Worm (Caenorhabditis elegans): Measurements from ENCODE around the gene aptf-2.

The aptf-2 gene

DNA sequence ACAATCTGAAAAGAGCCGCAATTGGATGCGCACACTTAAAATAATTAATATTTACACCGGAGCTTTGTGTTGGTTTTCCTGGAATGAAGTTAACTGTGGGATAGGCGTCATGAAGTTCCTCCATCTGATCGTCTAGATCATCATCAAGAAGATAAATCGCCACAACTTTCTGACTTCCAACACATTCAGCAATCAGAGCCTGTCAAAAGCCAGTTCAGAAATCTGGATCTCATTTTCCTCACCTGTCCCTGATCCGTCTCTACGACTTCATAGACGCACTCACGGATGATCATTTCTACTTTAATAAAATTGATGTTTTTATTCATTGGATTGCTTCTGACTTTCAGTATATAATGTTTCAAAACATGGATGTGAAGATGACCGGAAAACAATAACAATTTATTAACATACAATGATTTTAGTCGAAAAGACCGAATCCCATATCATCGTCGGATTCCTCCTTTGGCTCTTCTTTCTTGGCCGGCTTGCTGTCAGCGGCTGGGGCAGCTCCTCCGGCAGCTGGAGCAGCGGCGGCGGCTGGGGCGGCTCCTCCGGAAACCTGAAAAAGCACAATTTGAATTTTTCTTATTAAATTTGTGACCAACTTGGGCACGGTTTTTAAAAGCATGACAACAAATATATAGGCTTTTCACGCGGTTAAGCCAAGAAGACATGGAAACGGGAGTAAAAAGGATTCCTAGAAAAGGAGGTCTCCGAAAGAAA lies 46.6 kb downstream of the aptf-2 start, which contains the start of gene agt-1:
agt-1 (minus strand) TSS at position 293 of the 723 bp plus-strand sequence.
- no peak for TF ChIP-seq Y75B8A.6 (GFP tag; IDR thresholded peaks at IDR 0.05)
- TF ChIP-seq sdz-12 (GFP tag; optimal IDR thresholded peaks at IDR 0.05), result no peak
- no peak for TF ChIP-seq hlh-30 (tag; optimal IDR thresholded peaks at IDR 0.05; ENCODE audit: insufficient read depth)
- TF ChIP-seq aly-2 (tag; optimal IDR thresholded peaks at IDR 0.05), result no peak
- no peak for TF ChIP-seq fos-1 (tag; optimal IDR thresholded peaks at IDR 0.05)
- no peak for TF ChIP-seq T20F7.1 (GFP tag; optimal IDR thresholded peaks at IDR 0.05)
- TF ChIP-seq ZK337.2 (GFP tag; IDR thresholded peaks at IDR 0.05), result no peak
- TF ChIP-seq set-16 (GFP tag; IDR thresholded peaks at IDR 0.05), result peak; percentile 95
- peak; percentile 4 for TF ChIP-seq nhr-102 (tag; optimal IDR thresholded peaks at IDR 0.05)
- TF ChIP-seq Y48G9A.11 (GFP tag; IDR thresholded peaks at IDR 0.05), result 0 out of 2 replicates have a peak, but pooled peaks have one; percentile 17
- no peak for TF ChIP-seq unc-62 (GFP tag; optimal IDR thresholded peaks at IDR 0.05 in 1 of 2)
- no peak for TF ChIP-seq unc-62 (tag; optimal IDR thresholded peaks at IDR 0.05)
- no peak for TF ChIP-seq lin-29 (GFP tag; IDR thresholded peaks at IDR 0.05)
- no peak for TF ChIP-seq nhr-111 (GFP tag; optimal IDR thresholded peaks at IDR 0.05)
- no peak for TF ChIP-seq hlh-11 (tag; optimal IDR thresholded peaks at IDR 0.05)
- TF ChIP-seq saeg-2 (GFP tag; IDR thresholded peaks at IDR 0.05), result no peak
- TF ChIP-seq daf-19 (GFP tag; conservative IDR thresholded peaks at IDR 0.05), result no peak
- TF ChIP-seq nhr-6 (tag; optimal IDR thresholded peaks at IDR 0.05), result no peak
- no peak for TF ChIP-seq nhr-28 (tag; optimal IDR thresholded peaks at IDR 0.05)
- TF ChIP-seq daf-16 (GFP tag; optimal IDR thresholded peaks at IDR 0.05), result no peak
- no peak for TF ChIP-seq daf-16 (tag; optimal IDR thresholded peaks at IDR 0.05)
- TF ChIP-seq ama-1 (optimal IDR thresholded peaks at IDR 0.05), result no peak
- TF ChIP-seq F49E8.2 (tag; optimal IDR thresholded peaks at IDR 0.05; ENCODE audit: borderline replicate concordance), result peak; percentile 38
- no peak for TF ChIP-seq F44E2.7 (GFP tag; IDR thresholded peaks at IDR 0.05)
- TF ChIP-seq R02D3.7 (tag; optimal IDR thresholded peaks at IDR 0.05), result no peak
- TF ChIP-seq nhr-25 (tag; optimal IDR thresholded peaks at IDR 0.05; ENCODE audit: borderline replicate concordance, insufficient read depth), result no peak
- no peak for TF ChIP-seq php-3 (GFP tag; IDR thresholded peaks at IDR 0.05)
- TF ChIP-seq Y5F2A.4 (GFP tag; optimal IDR thresholded peaks at IDR 0.05), result no peak
- no peak for TF ChIP-seq lin-1 (GFP tag; IDR thresholded peaks at IDR 0.05)
- TF ChIP-seq aha-1 (tag), result peak; percentile 28
- TF ChIP-seq zfp-2 (tag; optimal IDR thresholded peaks at IDR 0.05), result no peak
- TF ChIP-seq ctbp-1 (GFP tag; IDR thresholded peaks at IDR 0.05), result 0 out of 2 replicates have a peak, but pooled peaks have one; percentile 47
- peak; percentile 50; the same call in 1 of the 2 replicates for TF ChIP-seq arid-1 (GFP tag; conservative IDR thresholded peaks at IDR 0.05)
- TF ChIP-seq lim-7 (GFP tag; IDR thresholded peaks at IDR 0.05), result no peak
- TF ChIP-seq pqm-1 (tag; optimal IDR thresholded peaks at IDR 0.05), result no peak
- TF ChIP-seq zag-1 (tag; optimal IDR thresholded peaks at IDR 0.05), result no peak
- no peak for TF ChIP-seq egl-27 (tag; optimal IDR thresholded peaks at IDR 0.05)
- TF ChIP-seq lir-3 (tag; optimal IDR thresholded peaks at IDR 0.05), result no peak
- TF ChIP-seq nhr-76 (tag; optimal IDR thresholded peaks at IDR 0.05), result no peak
- no peak for TF ChIP-seq nhr-42 (GFP tag; IDR thresholded peaks at IDR 0.05)
- TF ChIP-seq ceh-62 (tag; optimal IDR thresholded peaks at IDR 0.05), result no peak
- no peak for TF ChIP-seq mdl-1 (tag; optimal IDR thresholded peaks at IDR 0.05)
- no peak for TF ChIP-seq ztf-7 (tag; optimal IDR thresholded peaks at IDR 0.05)
- no peak for TF ChIP-seq duxl-1 (tag; optimal IDR thresholded peaks at IDR 0.05; ENCODE audit: poor library complexity)
- no peak for TF ChIP-seq lin-39 (tag; optimal IDR thresholded peaks at IDR 0.05)
- TF ChIP-seq daf-12 (tag; optimal IDR thresholded peaks at IDR 0.05), result no peak
- TF ChIP-seq zip-2 (tag; optimal IDR thresholded peaks at IDR 0.05), result no peak
- no peak for TF ChIP-seq skn-1 (tag; optimal IDR thresholded peaks at IDR 0.05)
- TF ChIP-seq daf-8 (GFP tag; IDR thresholded peaks at IDR 0.05), result no peak
- no peak for TF ChIP-seq spr-1 (tag; optimal IDR thresholded peaks at IDR 0.05)
- no peak for TF ChIP-seq nhr-10 (tag; optimal IDR thresholded peaks at IDR 0.05)
- no peak for TF ChIP-seq spr-3 (GFP tag; optimal IDR thresholded peaks at IDR 0.05)

Data from whole organism, L4 larva.